Worm (Caenorhabditis elegans) whole organism, midembryonic: ENCODE data around the gene glrx-21.

Experiments used
- cog-1 ChIP-seq: sonication (generic microtip); optimal IDR thresholded peaks from 2 replicates; lab custom pipeline; 2016; ENCODE audit warnings: missing genetic modification characterization, missing compliant biosample characterization
- klf-2 ChIP-seq: fragments of 200-800 bp; sonication (Bioruptor generic); conservative IDR thresholded peaks from 2 replicates; pipeline ENCODE4 v1.3.6; 2022; ENCODE audit warnings: missing genetic modification reagents, missing genetic modification characterization, missing compliant biosample characterization
- med-1 ChIP-seq: sonication (generic microtip); optimal IDR thresholded peaks from 2 replicates; lab custom pipeline; 2017; ENCODE audit warnings: missing genetic modification characterization, mild to moderate bottlenecking, missing compliant biosample characterization, antibody characterized with exemption, missing genetic modification reagents; ENCODE audit not compliant: insufficient read depth
- ref-1 ChIP-seq: fragments of 200-800 bp; sonication (Bioruptor generic); conservative IDR thresholded peaks from 2 replicates; pipeline ENCODE4 v1.3.6; 2022; ENCODE audit warnings: missing genetic modification reagents, missing genetic modification characterization, missing compliant biosample characterization

DNA sequence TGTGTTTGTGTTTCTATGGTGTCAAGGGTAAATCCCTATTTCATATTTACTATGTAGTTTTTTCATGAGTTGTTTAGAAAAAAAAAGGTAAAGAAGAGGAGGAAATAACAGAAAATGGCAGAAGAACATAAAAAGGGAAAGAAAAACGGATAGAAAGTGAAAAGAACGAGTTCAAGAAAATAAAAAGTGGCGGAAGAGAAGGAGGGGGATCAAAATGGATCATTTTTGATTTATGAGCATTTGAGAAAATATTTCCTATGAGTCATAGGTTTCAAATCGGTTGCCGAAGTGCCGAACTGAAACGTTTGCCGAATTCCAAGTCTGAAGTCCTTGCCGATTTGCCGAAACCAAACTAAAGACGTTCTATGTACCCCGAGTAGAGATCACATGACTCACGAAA is 7.1 kb downstream of the glrx-21 start:
- TF ChIP-seq med-1 (GFP tag; lab: Kevin White, UChicago) (no peak), klf-2 (GFP tag; lab: Robert Waterston, UW) (no peak), cog-1 (no peak), ref-1 (no peak)
